Fruit fly (Drosophila melanogaster): ENCODE measurements around the gene frj.
A peak's percentile ranks its signal among the peaks of the same experiment; 100 is the strongest.

frj gene

DNA sequence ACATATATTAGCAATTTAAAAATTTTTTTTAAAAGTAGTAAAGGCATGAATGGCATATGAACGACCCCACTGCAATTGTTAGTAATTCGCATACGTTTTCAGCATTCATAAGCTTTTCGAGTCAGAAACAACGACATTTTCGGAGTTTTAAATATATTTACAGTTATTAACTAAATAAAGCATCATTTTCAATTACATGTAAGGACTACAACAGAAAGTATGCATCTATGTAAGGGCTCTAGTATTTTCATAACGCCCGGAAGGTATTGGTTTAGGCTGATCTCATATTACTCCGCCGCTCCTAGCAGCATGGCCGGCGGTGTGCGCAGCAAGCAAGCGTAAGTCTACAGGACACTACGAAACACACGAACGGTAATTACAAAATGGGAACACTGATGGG, 18.4 kb downstream of the frj start:
- TF ChIP-seq GATAd (GFP tag; optimal IDR thresholded peaks at IDR 0.05), result no peak
- TF ChIP-seq N (GFP tag; optimal IDR thresholded peaks at IDR 0.05), result no peak

DNA sequence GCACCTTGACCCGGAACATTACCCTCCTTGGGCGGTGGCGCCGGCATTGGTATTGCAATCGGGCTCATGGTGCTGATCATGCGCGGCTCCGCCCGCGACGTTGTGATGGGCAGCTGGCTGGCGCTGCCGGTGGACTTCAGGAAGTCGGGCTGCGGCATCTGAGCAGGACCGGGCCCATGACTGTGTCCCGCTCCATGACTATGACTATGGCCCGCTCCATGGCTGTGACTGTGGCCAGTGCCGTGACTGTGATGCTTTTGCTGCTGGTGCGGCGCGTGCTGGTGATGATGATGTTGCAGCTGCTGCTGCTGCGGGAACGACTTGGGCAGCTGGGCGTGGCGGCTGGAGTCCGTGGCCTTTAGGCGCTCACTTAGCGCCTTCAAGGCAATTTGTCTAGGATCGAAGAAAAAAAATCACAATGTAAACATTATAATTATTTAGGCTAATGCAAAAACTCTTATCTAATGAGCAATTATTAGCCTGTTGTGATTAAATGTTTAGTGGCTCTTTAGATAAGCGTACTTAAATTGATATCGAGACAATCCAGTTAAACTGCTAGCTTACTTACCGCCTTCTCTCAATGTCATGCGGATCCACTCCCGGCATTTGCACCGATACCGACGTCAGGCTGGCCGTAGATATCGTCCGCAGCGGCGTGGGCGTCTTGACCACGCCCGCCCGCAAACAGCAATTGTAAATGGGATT, 19.2 kb downstream of the frj start:
- TF ChIP-seq fru (GFP tag; optimal IDR thresholded peaks at IDR 0.05) (no peak), pan (optimal IDR thresholded peaks at IDR 0.05) (no peak), lola (GFP tag; optimal IDR thresholded peaks at IDR 0.05) (no peak), dsf (GFP tag; optimal IDR thresholded peaks at IDR 0.05; ENCODE audit: borderline replicate concordance) (no peak), Myc (optimal IDR thresholded peaks at IDR 0.05) (no peak), Mio (GFP tag; optimal IDR thresholded peaks at IDR 0.05) (no peak), usp (GFP tag; optimal IDR thresholded peaks at IDR 0.05) (no peak)

DNA sequence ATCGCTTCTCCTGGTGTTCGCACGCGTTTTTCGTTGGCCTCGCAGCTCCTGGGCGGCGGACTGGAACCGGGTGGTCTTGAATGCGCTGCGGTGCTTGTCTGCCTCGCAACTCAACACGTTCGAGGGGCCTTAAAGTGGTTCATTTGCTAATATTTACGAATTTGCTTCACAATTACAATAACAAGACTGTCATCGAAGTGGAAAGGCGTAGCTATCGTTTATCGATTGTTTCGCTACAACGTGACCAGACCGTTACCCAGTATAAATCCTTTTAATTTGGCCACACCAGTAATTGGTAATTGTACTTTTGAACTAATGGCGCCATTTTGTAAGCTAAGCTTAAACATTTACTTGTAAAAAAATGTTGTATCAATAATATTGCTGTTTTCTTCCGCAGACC, 20.9 kb downstream of the frj start, which contains the start of gene CG9536:
CG9536 (minus strand) TSS at position 223 of the 400 bp plus-strand sequence.
- TF ChIP-seq Sp1 (GFP tag; optimal IDR thresholded peaks at IDR 0.05) (no peak), Mio (GFP tag; optimal IDR thresholded peaks at IDR 0.05) (no peak), Rel (GFP tag; optimal IDR thresholded peaks at IDR 0.05) (no peak), Rel (tag; optimal IDR thresholded peaks at IDR 0.05) (peak; percentile 11), sage (GFP tag; optimal IDR thresholded peaks at IDR 0.05) (peak; percentile 18), woc (GFP tag; optimal IDR thresholded peaks at IDR 0.05) (no peak), fru (GFP tag; optimal IDR thresholded peaks at IDR 0.05) (no peak)

DNA sequence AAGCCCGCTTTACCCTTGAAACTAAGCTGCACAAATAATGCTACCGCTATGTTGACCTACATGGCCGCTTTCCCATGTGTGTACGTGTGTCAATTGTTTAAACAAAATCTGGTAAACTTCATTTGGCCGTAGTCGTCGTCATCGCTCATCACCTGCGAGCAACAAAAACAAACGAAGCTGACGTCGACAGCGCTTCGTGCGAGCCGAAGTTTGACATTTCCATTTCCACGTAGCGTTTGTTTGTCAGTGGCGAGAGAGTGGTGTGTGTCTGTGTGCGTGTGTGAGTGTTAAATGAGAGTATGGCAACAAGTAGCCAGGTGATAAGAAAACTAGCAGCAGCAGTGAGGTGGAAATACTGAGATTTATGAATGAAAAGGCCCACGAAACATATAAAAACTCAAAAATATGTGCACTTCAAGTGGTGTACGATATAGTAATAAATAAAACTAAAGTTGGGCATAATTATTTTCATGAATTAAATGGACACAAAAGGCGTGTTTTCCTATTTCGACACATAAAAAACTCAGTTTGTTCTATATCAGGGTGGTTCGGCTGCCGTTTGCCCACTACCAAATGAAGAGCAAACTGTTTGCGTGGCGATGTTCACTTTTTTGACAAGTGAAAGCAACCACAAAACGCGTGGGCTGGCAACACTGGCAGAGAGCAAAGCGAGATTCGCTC, 23.5 kb downstream of the frj start:
- TF ChIP-seq pan (optimal IDR thresholded peaks at IDR 0.05) (no peak), br (GFP tag; optimal IDR thresholded peaks at IDR 0.05) (no peak), Rel (GFP tag; optimal IDR thresholded peaks at IDR 0.05) (no peak), Rel (tag; optimal IDR thresholded peaks at IDR 0.05) (no peak), foxo (GFP tag; optimal IDR thresholded peaks at IDR 0.05) (peak; percentile 6 to 18), Abd-B (GFP tag; optimal IDR thresholded peaks at IDR 0.05) (no peak), jim (GFP tag; optimal IDR thresholded peaks at IDR 0.05) (no peak), Hnf4 (GFP tag; optimal IDR thresholded peaks at IDR 0.05) (peak; percentile 7), Hr78 (GFP tag; optimal IDR thresholded peaks at IDR 0.05) (no peak), lola (GFP tag; optimal IDR thresholded peaks at IDR 0.05) (no peak), Dfd (GFP tag; optimal IDR thresholded peaks at IDR 0.05) (no peak), Hr83 (GFP tag; optimal IDR thresholded peaks at IDR 0.05; ENCODE audit: poor library complexity, severe bottlenecking) (no peak), h (GFP tag; optimal IDR thresholded peaks at IDR 0.05) (peak; percentile 28), brk (GFP tag; optimal IDR thresholded peaks at IDR 0.05) (peak; percentile 16), Jra (GFP tag; optimal IDR thresholded peaks at IDR 0.05) (no peak), psq (GFP tag; optimal IDR thresholded peaks at IDR 0.05) (no peak), fru (GFP tag; optimal IDR thresholded peaks at IDR 0.05) (no peak), woc (GFP tag; optimal IDR thresholded peaks at IDR 0.05) (no peak), Myc (optimal IDR thresholded peaks at IDR 0.05) (no peak), tai (GFP tag; optimal IDR thresholded peaks at IDR 0.05) (no peak), CrebA (GFP tag; optimal IDR thresholded peaks at IDR 0.05; ENCODE audit: borderline replicate concordance) (peak; percentile 98), ey (GFP tag; optimal IDR thresholded peaks at IDR 0.05) (no peak), rgr (GFP tag; optimal IDR thresholded peaks at IDR 0.05) (peak; percentile 14), Mio (GFP tag; optimal IDR thresholded peaks at IDR 0.05) (no peak), sage (GFP tag; optimal IDR thresholded peaks at IDR 0.05) (no peak), N (GFP tag; optimal IDR thresholded peaks at IDR 0.05) (no peak), usp (GFP tag; optimal IDR thresholded peaks at IDR 0.05) (no peak), HLH106 (tag; optimal IDR thresholded peaks at IDR 0.05) (peak; percentile 18), OdsH (GFP tag; optimal IDR thresholded peaks at IDR 0.05) (peak; percentile 42), dsf (GFP tag; optimal IDR thresholded peaks at IDR 0.05; ENCODE audit: borderline replicate concordance) (no peak), Dif (GFP tag; optimal IDR thresholded peaks at IDR 0.05; ENCODE audit: partially characterized antibody) (peak; percentile 40), Vsx2 (GFP tag; optimal IDR thresholded peaks at IDR 0.05; ENCODE audit: partially characterized antibody) (no peak), GATAd (GFP tag; optimal IDR thresholded peaks at IDR 0.05) (no peak), dmrt93B (GFP tag; optimal IDR thresholded peaks at IDR 0.05) (no peak), Sp1 (GFP tag; optimal IDR thresholded peaks at IDR 0.05) (no peak), CG32264 (GFP tag; optimal IDR thresholded peaks at IDR 0.05) (peak; percentile 28), sv (GFP tag; optimal IDR thresholded peaks at IDR 0.05) (no peak), dl (GFP tag; optimal IDR thresholded peaks at IDR 0.05; ENCODE audit: insufficient read depth in 1 of 2, partially characterized antibody in 2 of 2) (no peak), CG9705 (GFP tag; optimal IDR thresholded peaks at IDR 0.05) (no peak)
